Fruit fly (Drosophila melanogaster): ENCODE measurements around the gene GABA-B-R1.

GABA-B-R1 gene

dm6 chr2L:15062095-15062494, 46.0 kb downstream of the GABA-B-R1 start:
- TF ChIP-seq fd59A (GFP tag; optimal IDR thresholded peaks at IDR 0.05) (no peak), pdm3 (GFP tag; optimal IDR thresholded peaks at IDR 0.05) (no peak), cyc (GFP tag; optimal IDR thresholded peaks at IDR 0.05) (no peak), dsx (GFP tag; optimal IDR thresholded peaks at IDR 0.05; ENCODE audit: poor library complexity, severe bottlenecking) (no peak), Eip93F (GFP tag; optimal IDR thresholded peaks at IDR 0.05) (no peak), CG1621 (tag; optimal IDR thresholded peaks at IDR 0.05) (no peak), topi (GFP tag; optimal IDR thresholded peaks at IDR 0.05) (no peak), CG15336 (GFP tag; IDR thresholded peaks at IDR 0.05) (no peak), CG8119 (GFP tag; IDR thresholded peaks at IDR 0.05) (no peak), Met (GFP tag; optimal IDR thresholded peaks at IDR 0.05) (no peak), CG8319 (GFP tag; optimal IDR thresholded peaks at IDR 0.05) (no peak), CG6276 (GFP tag; optimal IDR thresholded peaks at IDR 0.05) (no peak), CG11762 (GFP tag; optimal IDR thresholded peaks at IDR 0.05; ENCODE audit: insufficient read depth) (no peak), CG32006 (GFP tag; optimal IDR thresholded peaks at IDR 0.05) (no peak)

DNA sequence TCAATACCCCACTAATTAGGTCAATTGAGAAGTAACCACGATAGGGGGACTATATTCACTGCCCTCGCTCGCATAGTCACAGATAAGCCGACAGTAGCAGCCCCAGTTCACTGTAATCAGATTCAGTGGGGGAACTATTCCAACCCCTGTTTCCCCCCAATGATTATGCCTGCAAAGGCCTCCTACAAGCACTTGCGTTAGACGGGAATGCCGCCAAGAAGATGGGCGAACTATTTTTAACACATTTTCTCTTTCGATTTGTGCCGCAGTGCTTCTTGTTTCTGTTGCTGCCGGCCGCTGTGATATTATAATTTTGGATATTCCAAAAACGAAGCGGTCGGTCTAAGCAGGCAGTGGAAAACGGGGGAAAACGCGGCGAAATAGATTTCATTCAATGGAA, 49.5 kb downstream of the GABA-B-R1 start:
- peak; percentile 36 for TF ChIP-seq Eip78C (GFP tag)
- no peak for TF ChIP-seq CG10631 (GFP tag; optimal IDR thresholded peaks at IDR 0.05)
- no peak for TF ChIP-seq Sox14 (GFP tag; optimal IDR thresholded peaks at IDR 0.05)
- no peak for TF ChIP-seq CG31627 (GFP tag; optimal IDR thresholded peaks at IDR 0.05)
- no peak for TF ChIP-seq salr (GFP tag; optimal IDR thresholded peaks at IDR 0.05)

DNA sequence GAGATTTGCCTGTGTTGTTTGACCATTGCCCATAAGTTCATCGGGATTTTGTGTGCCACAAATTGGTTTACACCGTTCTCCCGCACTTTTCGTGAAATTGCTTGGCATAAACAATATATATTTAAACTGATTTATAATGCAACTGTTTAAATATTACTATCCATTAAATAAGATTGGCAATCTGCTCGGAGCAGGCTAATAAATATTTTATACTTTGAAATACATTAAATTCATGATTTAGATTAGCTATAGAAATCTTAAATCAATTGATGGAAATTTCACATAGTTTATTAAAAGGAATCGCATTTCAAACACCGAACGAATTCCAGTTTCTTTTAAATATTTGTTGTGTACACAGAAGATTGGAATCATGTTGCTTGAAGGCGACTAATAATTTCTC, 50.0 kb downstream of the GABA-B-R1 start:
- TF ChIP-seq ss (GFP tag; optimal IDR thresholded peaks at IDR 0.05) (no peak), Eip78C (GFP tag) (peak; percentile 24)

DNA sequence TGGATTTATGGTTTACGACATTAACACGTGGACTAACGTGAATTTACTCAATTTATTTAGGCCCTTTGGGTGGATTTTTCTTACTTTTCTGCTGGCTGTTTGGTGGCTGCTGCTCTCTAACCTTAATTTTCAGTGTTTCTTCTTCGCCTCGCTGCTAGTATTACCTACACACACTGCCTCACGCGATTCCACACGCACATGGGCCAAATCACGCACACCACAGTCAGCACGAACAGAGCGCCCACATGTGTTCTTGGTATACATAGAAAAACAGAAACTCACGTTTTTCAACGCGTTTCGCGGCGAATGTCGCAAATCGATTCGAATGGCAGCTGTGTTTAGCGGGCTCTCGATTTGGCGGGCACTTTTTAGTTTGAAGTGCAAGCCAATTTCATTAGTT, 51.7 kb downstream of the GABA-B-R1 start:
- TF ChIP-seq esn (GFP tag; optimal IDR thresholded peaks at IDR 0.05) (no peak), fd59A (GFP tag; optimal IDR thresholded peaks at IDR 0.05) (no peak), net (GFP tag; optimal IDR thresholded peaks at IDR 0.05) (no peak), fkh (GFP tag; optimal IDR thresholded peaks at IDR 0.05) (peak; percentile 74), topi (GFP tag; optimal IDR thresholded peaks at IDR 0.05) (no peak), Sox14 (GFP tag; optimal IDR thresholded peaks at IDR 0.05) (peak; percentile 48), ss (GFP tag; optimal IDR thresholded peaks at IDR 0.05) (peak in 1 of 2 experiments; percentile 83), CG10631 (GFP tag; optimal IDR thresholded peaks at IDR 0.05) (no peak), Eip78C (GFP tag) (peak; percentile 48), Eip75B (GFP tag; optimal IDR thresholded peaks at IDR 0.05) (peak; percentile 20), Met (GFP tag; optimal IDR thresholded peaks at IDR 0.05) (no peak), Smox (GFP tag; optimal IDR thresholded peaks at IDR 0.05) (no peak), CG3032 (tag; optimal IDR thresholded peaks at IDR 0.05) (no peak), acj6 (GFP tag; optimal IDR thresholded peaks at IDR 0.05) (no peak), CG11294 (GFP tag; IDR thresholded peaks at IDR 0.05) (no peak), dsx (GFP tag; optimal IDR thresholded peaks at IDR 0.05; ENCODE audit: poor library complexity, severe bottlenecking) (no peak), Lpt (GFP tag; optimal IDR thresholded peaks at IDR 0.05) (no peak), CG8319 (GFP tag; optimal IDR thresholded peaks at IDR 0.05) (no peak), CG1621 (tag; optimal IDR thresholded peaks at IDR 0.05) (no peak), achi (GFP tag; optimal IDR thresholded peaks at IDR 0.05) (no peak), salr (GFP tag; optimal IDR thresholded peaks at IDR 0.05) (no peak), CG32006 (GFP tag; optimal IDR thresholded peaks at IDR 0.05) (no peak), Hr4 (GFP tag; optimal IDR thresholded peaks at IDR 0.05) (no peak), vri (GFP tag; optimal IDR thresholded peaks at IDR 0.05) (peak; percentile 64), Hr38 (GFP tag; optimal IDR thresholded peaks at IDR 0.05) (no peak), CG6792 (GFP tag; optimal IDR thresholded peaks at IDR 0.05) (no peak), dac (GFP tag; optimal IDR thresholded peaks at IDR 0.05) (no peak), Blimp-1 (GFP tag; optimal IDR thresholded peaks at IDR 0.05) (no peak), svp (GFP tag) (peak; percentile 93), Gug (GFP tag; IDR thresholded peaks at IDR 0.05) (no peak), Eip93F (GFP tag; optimal IDR thresholded peaks at IDR 0.05) (no peak), CG11762 (GFP tag; optimal IDR thresholded peaks at IDR 0.05; ENCODE audit: insufficient read depth) (no peak), Hr39 (GFP tag; optimal IDR thresholded peaks at IDR 0.05) (no peak), pdm3 (GFP tag; optimal IDR thresholded peaks at IDR 0.05) (no peak), CG3919 (GFP tag; optimal IDR thresholded peaks at IDR 0.05) (no peak)

Data from whole organism, prepupa.